Fruit fly (Drosophila melanogaster) whole organism, embryonic: ENCODE measurements around the gene Adck5.
A peak's percentile ranks its signal among the peaks of the same experiment; 100 is the strongest.

ENCODE experiments used
- Abd-B ChIP-seq: fragments of 200-800 bp; sonication (Bioruptor generic); optimal IDR thresholded peaks from 2 replicates; lab custom pipeline; 2018; ENCODE audit warnings: missing biosample characterization, mild to moderate bottlenecking, missing genetic modification characterization, moderate library complexity
- Aef1 ChIP-seq: fragments of 200-800 bp; sonication (Bioruptor generic); IDR thresholded peaks from 3 replicates; pipeline ENCODE4 v1.3.6; 2022; ENCODE audit warnings: missing biosample characterization, missing genetic modification characterization
- CG10565 ChIP-seq: fragments of 200-800 bp; sonication (Bioruptor generic); optimal IDR thresholded peaks from 3 replicates; lab custom pipeline; 2016; ENCODE audit warnings: missing biosample characterization, mild to moderate bottlenecking, missing genetic modification characterization
- CG10979 ChIP-seq: fragments of 200-800 bp; sonication (Bioruptor generic); optimal IDR thresholded peaks from 2 replicates; lab custom pipeline; 2018; ENCODE audit warnings: missing biosample characterization, mild to moderate bottlenecking, missing genetic modification characterization, moderate library complexity
- CG11456 ChIP-seq: fragments of 200-800 bp; sonication (Bioruptor generic); IDR thresholded peaks from 3 replicates; pipeline ENCODE4 v1.3.6; 2022; ENCODE audit warnings: missing biosample characterization, missing genetic modification characterization
- CG11504 ChIP-seq: fragments of 200-800 bp; sonication (Bioruptor generic); optimal IDR thresholded peaks from 3 replicates; lab custom pipeline; 2019; ENCODE audit warnings: missing biosample characterization, mild to moderate bottlenecking, missing genetic modification characterization, moderate library complexity
- CG12236 ChIP-seq: fragments of 200-800 bp; sonication (Bioruptor generic); optimal IDR thresholded peaks from 2 replicates; lab custom pipeline; 2016; ENCODE audit warnings: missing biosample characterization, missing genetic modification characterization
- CG1233 ChIP-seq: fragments of 200-800 bp; sonication (Bioruptor generic); optimal IDR thresholded peaks from 4 replicates; lab custom pipeline; 2018; ENCODE audit warnings: missing biosample characterization, mild to moderate bottlenecking, missing genetic modification characterization
- CG12769 ChIP-seq: fragments of 200-800 bp; sonication (Bioruptor generic); optimal IDR thresholded peaks from 2 replicates; lab custom pipeline; 2019; ENCODE audit warnings: missing biosample characterization, mild to moderate bottlenecking, missing genetic modification characterization, moderate library complexity
- CG15514 ChIP-seq: fragments of 200-800 bp; sonication (Bioruptor generic); optimal IDR thresholded peaks from 3 replicates; lab custom pipeline; 2017; ENCODE audit warnings: missing biosample characterization, missing genetic modification characterization, mild to moderate bottlenecking, moderate library complexity, missing genetic modification reagents
- CG1603 ChIP-seq: fragments of 200-800 bp; sonication (Bioruptor generic); optimal IDR thresholded peaks from 2 replicates; lab custom pipeline; 2019; ENCODE audit warnings: missing biosample characterization, mild to moderate bottlenecking, missing genetic modification characterization, moderate library complexity
- CG16863 ChIP-seq: fragments of 200-800 bp; sonication (Bioruptor generic); optimal IDR thresholded peaks from 3 replicates; lab custom pipeline; 2016; ENCODE audit warnings: missing biosample characterization, missing genetic modification characterization
- CG17912 ChIP-seq: fragments of 200-800 bp; sonication (Bioruptor generic); optimal IDR thresholded peaks from 2 replicates; lab custom pipeline; 2018; ENCODE audit warnings: missing biosample characterization, mild to moderate bottlenecking, missing genetic modification characterization
- CG18619 ChIP-seq: fragments of 200-800 bp; sonication (Bioruptor generic); optimal IDR thresholded peaks from 3 replicates; lab custom pipeline; 2017; ENCODE audit warnings: missing biosample characterization, mild to moderate bottlenecking, missing genetic modification characterization
- CG2120 ChIP-seq: fragments of 200-800 bp; sonication (Bioruptor generic); optimal IDR thresholded peaks from 3 replicates; lab custom pipeline; 2016; ENCODE audit warnings: missing biosample characterization, missing genetic modification characterization
- CG2712 ChIP-seq: fragments of 200-800 bp; optimal IDR thresholded peaks from 3 replicates; lab custom pipeline; 2019; ENCODE audit warnings: missing biosample characterization, mild to moderate bottlenecking, missing genetic modification characterization, moderate library complexity
- CG3065 ChIP-seq: fragments of 200-800 bp; sonication (Bioruptor generic); optimal IDR thresholded peaks from 2 replicates; lab custom pipeline; 2016; ENCODE audit warnings: missing biosample characterization, missing genetic modification characterization
- CG3281 ChIP-seq: fragments of 200-800 bp; sonication (Bioruptor generic); optimal IDR thresholded peaks from 3 replicates; lab custom pipeline; 2017; ENCODE audit warnings: missing biosample characterization, mild to moderate bottlenecking, missing genetic modification characterization
- CG33213 ChIP-seq: fragments of 200-800 bp; sonication (Bioruptor generic); optimal IDR thresholded peaks from 3 replicates; lab custom pipeline; 2016; ENCODE audit warnings: missing biosample characterization, missing genetic modification characterization
- CG34422 ChIP-seq: fragments of 200-800 bp; sonication (Bioruptor generic); IDR thresholded peaks from 3 replicates; pipeline ENCODE4 v1.3.6; 2022; ENCODE audit warnings: missing biosample characterization, missing genetic modification characterization
- CG42726 ChIP-seq: fragments of 200-800 bp; sonication (Bioruptor generic); IDR thresholded peaks from 2 replicates; pipeline ENCODE4 v1.3.6; 2022; ENCODE audit warnings: missing biosample characterization, missing genetic modification characterization; ENCODE audit not compliant: partially characterized antibody
- CG4617 ChIP-seq: fragments of 200-800 bp; sonication (Bioruptor generic); optimal IDR thresholded peaks from 3 replicates; lab custom pipeline; 2016; ENCODE audit warnings: missing biosample characterization, missing genetic modification characterization, borderline replicate concordance
- CG9797 ChIP-seq: fragments of 200-800 bp; sonication (Bioruptor generic); optimal IDR thresholded peaks from 3 replicates; lab custom pipeline; 2018; ENCODE audit warnings: missing biosample characterization, mild to moderate bottlenecking, missing genetic modification characterization
- Drgx ChIP-seq: fragments of 200-800 bp; sonication (Bioruptor generic); IDR thresholded peaks from 2 replicates; pipeline ENCODE4 v1.3.6; 2022; ENCODE audit warnings: missing biosample characterization, missing genetic modification characterization
- ERR ChIP-seq: fragments of 200-800 bp; sonication (Bioruptor generic); optimal IDR thresholded peaks from 2 replicates; lab custom pipeline; 2016; ENCODE audit warnings: missing biosample characterization, missing genetic modification characterization
- Eip74EF ChIP-seq, 2 experiments: fragments of 200-800 bp in 1 of 2; fragments of >200 bp in 1 of 2; sonication (Bioruptor generic) in 1 of 2; optimal IDR thresholded peaks; 2 replicates each; lab custom pipeline; 2017 to 2019; ENCODE audit warnings: missing biosample characterization in 2 of 2, missing genetic modification characterization in 2 of 2, mild to moderate bottlenecking in 1 of 2, moderate library complexity in 1 of 2
- Elba2 ChIP-seq: fragments of 200-800 bp; sonication (Bioruptor generic); optimal IDR thresholded peaks from 3 replicates; lab custom pipeline; 2016; ENCODE audit warnings: missing biosample characterization, missing genetic modification characterization
- NK7.1 ChIP-seq: fragments of 200-800 bp; sonication (Bioruptor generic); optimal IDR thresholded peaks from 3 replicates; lab custom pipeline; 2016; ENCODE audit warnings: missing biosample characterization, missing genetic modification characterization
- Rfx ChIP-seq: fragments of 200-800 bp; sonication (Bioruptor generic); IDR thresholded peaks from 2 replicates; pipeline ENCODE4 v1.3.6; 2022; ENCODE audit warnings: missing biosample characterization, missing genetic modification characterization
- Side ChIP-seq: fragments of 200-800 bp; sonication (Bioruptor generic); optimal IDR thresholded peaks from 2 replicates; lab custom pipeline; 2016; ENCODE audit warnings: missing biosample characterization, missing genetic modification characterization
- Sry-δ ChIP-seq: fragments of 200-800 bp; sonication (Bioruptor generic); optimal IDR thresholded peaks from 2 replicates; lab custom pipeline; 2016; ENCODE audit warnings: missing biosample characterization, missing genetic modification characterization
- YL-1 ChIP-seq: fragments of 200-800 bp; sonication (Bioruptor generic); optimal IDR thresholded peaks from 3 replicates; lab custom pipeline; 2017; ENCODE audit warnings: missing biosample characterization, mild to moderate bottlenecking, missing genetic modification characterization
- bab2 ChIP-seq: fragments of 200-800 bp; sonication (Bioruptor generic); optimal IDR thresholded peaks from 2 replicates; lab custom pipeline; 2016; ENCODE audit warnings: missing biosample characterization, missing genetic modification characterization
- da ChIP-seq: fragments of 200-800 bp; sonication (Bioruptor generic); optimal IDR thresholded peaks from 2 replicates; lab custom pipeline; 2016; ENCODE audit warnings: missing biosample characterization, missing genetic modification characterization
- eyg ChIP-seq: fragments of 200-800 bp; sonication (Bioruptor generic); optimal IDR thresholded peaks from 3 replicates; lab custom pipeline; 2016; ENCODE audit warnings: missing biosample characterization, missing genetic modification characterization
- fd102C ChIP-seq: fragments of 200-800 bp; sonication (Bioruptor generic); optimal IDR thresholded peaks from 2 replicates; lab custom pipeline; 2018; ENCODE audit warnings: missing biosample characterization, mild to moderate bottlenecking, missing genetic modification characterization, moderate library complexity
- lab ChIP-seq: fragments of 200-800 bp; sonication (Bioruptor generic); optimal IDR thresholded peaks from 3 replicates; lab custom pipeline; 2017; ENCODE audit warnings: missing biosample characterization, missing genetic modification characterization, mild to moderate bottlenecking, moderate library complexity, missing genetic modification reagents
- lbe ChIP-seq: fragments of 200-800 bp; sonication (Bioruptor generic); optimal IDR thresholded peaks from 2 replicates; lab custom pipeline; 2016; ENCODE audit warnings: missing biosample characterization, mild to moderate bottlenecking, missing genetic modification characterization
- mirr ChIP-seq: fragments of 200-800 bp; sonication (Bioruptor generic); optimal IDR thresholded peaks from 3 replicates; lab custom pipeline; 2018; ENCODE audit warnings: missing biosample characterization, mild to moderate bottlenecking, missing genetic modification characterization
- nmo ChIP-seq: fragments of 200-800 bp; sonication (Bioruptor generic); optimal IDR thresholded peaks from 2 replicates; lab custom pipeline; 2018; ENCODE audit warnings: missing biosample characterization, mild to moderate bottlenecking, missing genetic modification characterization, moderate library complexity
- onecut ChIP-seq: fragments of 200-800 bp; sonication (Bioruptor generic); IDR thresholded peaks from 2 replicates; pipeline ENCODE4 v1.3.6; 2022; ENCODE audit warnings: missing biosample characterization, missing genetic modification characterization
- pfk ChIP-seq: fragments of 200-800 bp; sonication (Bioruptor generic); optimal IDR thresholded peaks from 2 replicates; lab custom pipeline; 2018; ENCODE audit warnings: missing biosample characterization, mild to moderate bottlenecking, missing genetic modification characterization, moderate library complexity
- rib ChIP-seq: fragments of 200-800 bp; sonication (Bioruptor generic); IDR thresholded peaks from 2 replicates; pipeline ENCODE4 v1.3.6; 2022; ENCODE audit warnings: missing biosample characterization, missing genetic modification characterization
- ro ChIP-seq: fragments of 200-800 bp; sonication (Bioruptor generic); IDR thresholded peaks from 2 replicates; pipeline ENCODE4 v1.3.6; 2022; ENCODE audit warnings: missing biosample characterization, missing genetic modification characterization
- sc ChIP-seq, 3 experiments: fragments of >200 bp in 2 of 3; fragments of 200-800 bp in 1 of 3; sonication (Bioruptor generic) in 1 of 3; optimal IDR thresholded peaks; 2 replicates in 2 of 3; 3 replicates in 1 of 3; lab custom pipeline; 2017; ENCODE audit warnings: mild to moderate bottlenecking in 1 of 3, missing biosample characterization in 1 of 3, missing genetic modification characterization in 1 of 3, missing genetic modification reagents in 1 of 3
- seq ChIP-seq: fragments of 200-800 bp; sonication (Bioruptor generic); IDR thresholded peaks from 2 replicates; pipeline ENCODE4 v1.3.6; 2022; ENCODE audit warnings: missing biosample characterization, missing genetic modification characterization
- sqz ChIP-seq: fragments of 200-800 bp; sonication (Bioruptor generic); optimal IDR thresholded peaks from 3 replicates; lab custom pipeline; 2018; ENCODE audit warnings: missing biosample characterization, mild to moderate bottlenecking, missing genetic modification characterization
- tll ChIP-seq, 2 experiments: fragments of 200-800 bp in 1 of 2; fragments of >200 bp in 1 of 2; sonication (Bioruptor generic) in 1 of 2; optimal IDR thresholded peaks; 2 replicates each; lab custom pipeline; 2017 to 2019; ENCODE audit warnings: missing biosample characterization in 2 of 2, missing genetic modification characterization in 2 of 2, mild to moderate bottlenecking in 1 of 2, moderate library complexity in 1 of 2
- zf30C ChIP-seq: fragments of 200-800 bp; sonication (Bioruptor generic); optimal IDR thresholded peaks from 3 replicates; lab custom pipeline; 2018; ENCODE audit warnings: missing biosample characterization, mild to moderate bottlenecking, missing genetic modification characterization

Gene Adck5

dm6 chr3L:11120419-11120958 is 49.1 kb upstream of the Adck5 start, which contains the start of the genes FoxK and mRpL2 (continued):
- TF ChIP-seq CG10979 (tag; lab: Kevin White, UChicago): no peak
- TF ChIP-seq sc (optimal IDR thresholded peaks at IDR 0.05; lab: Kevin White, UChicago): no peak
- TF ChIP-seq sc (GFP tag; optimal IDR thresholded peaks at IDR 0.05; lab: Kevin White, UChicago): no peak
- no peak for TF ChIP-seq CG16863 (GFP tag; lab: Kevin White, UChicago)
- no peak for TF ChIP-seq pfk
- TF ChIP-seq CG11456: no peak
- 0 out of 2 replicates have a peak, but pooled peaks have one; percentile 10 for TF ChIP-seq rib (GFP tag; lab: Robert Waterston, UW)
- peak; percentile 71 for TF ChIP-seq CG1603 (tag; lab: Kevin White, UChicago)
- peak; percentile 34 for TF ChIP-seq CG2712
- TF ChIP-seq eyg (GFP tag; lab: Kevin White, UChicago): no peak
- no peak for TF ChIP-seq CG10565 (GFP tag; lab: Kevin White, UChicago)
- TF ChIP-seq Eip74EF (GFP tag; optimal IDR thresholded peaks at IDR 0.05; lab: Kevin White, UChicago): no peak
- TF ChIP-seq Drgx (GFP tag; lab: Robert Waterston, UW): peak; percentile 68
- no peak for TF ChIP-seq tll (GFP tag; optimal IDR thresholded peaks at IDR 0.05; lab: Kevin White, UChicago)
- TF ChIP-seq NK7.1 (GFP tag; lab: Kevin White, UChicago): no peak
- TF ChIP-seq CG18619 (GFP tag; lab: Kevin White, UChicago): no peak
- TF ChIP-seq onecut (GFP tag; lab: Robert Waterston, UW): peak; percentile 25; the same call in 1 of the 2 replicates
- peak; percentile 19 for TF ChIP-seq nmo (GFP tag; lab: Kevin White, UChicago)
- TF ChIP-seq seq: no peak
- peak; percentile 30 for TF ChIP-seq zf30C (GFP tag; lab: Kevin White, UChicago)
- peak; percentile 4 for TF ChIP-seq ERR (GFP tag; lab: Kevin White, UChicago)
- no peak for TF ChIP-seq Side (GFP tag; lab: Kevin White, UChicago)
- peak; percentile 10 for TF ChIP-seq CG33213 (GFP tag; lab: Kevin White, UChicago)
- TF ChIP-seq CG3281 (GFP tag; lab: Kevin White, UChicago): peak; percentile 5
- TF ChIP-seq CG4617 (GFP tag; lab: Kevin White, UChicago): peak; percentile 81
- TF ChIP-seq lbe (GFP tag; lab: Kevin White, UChicago): peak; percentile 74
- peak; percentile 99 for TF ChIP-seq Elba2 (GFP tag; lab: Kevin White, UChicago)
- peak; percentile 54 for TF ChIP-seq CG9797 (GFP tag; lab: Kevin White, UChicago)
- peak; percentile 10 for TF ChIP-seq CG12769
- peak; percentile 69 for TF ChIP-seq CG15514 (GFP tag; lab: Kevin White, UChicago)
- TF ChIP-seq Aef1 (GFP tag; lab: Robert Waterston, UW): no peak
- TF ChIP-seq CG2120 (GFP tag; lab: Kevin White, UChicago): peak; percentile 40
- no peak for TF ChIP-seq mirr
- TF ChIP-seq fd102C (GFP tag; lab: Kevin White, UChicago): no peak
- no peak for TF ChIP-seq ro (GFP tag; lab: Robert Waterston, UW)
- TF ChIP-seq bab2 (GFP tag; lab: Kevin White, UChicago): no peak
- 0 out of 2 replicates have a peak, but pooled peaks have one; percentile 29 for TF ChIP-seq CG42726
- peak; percentile 2 for TF ChIP-seq CG11504 (tag; lab: Kevin White, UChicago)
- TF ChIP-seq CG34422 (GFP tag; lab: Robert Waterston, UW): peak; percentile 74; the same call in 2 of the 3 replicates
- peak; percentile 53 for TF ChIP-seq Sry-δ (GFP tag; lab: Kevin White, UChicago)
- TF ChIP-seq CG12236: no peak
- peak; percentile 26 for TF ChIP-seq CG17912 (GFP tag; lab: Kevin White, UChicago)
- TF ChIP-seq CG3065: peak; percentile 79
- TF ChIP-seq sqz (GFP tag; lab: Kevin White, UChicago): peak; percentile 83
- TF ChIP-seq da: no peak
- peak; percentile 72 for TF ChIP-seq YL-1
- no peak for TF ChIP-seq lab (GFP tag; lab: Kevin White, UChicago)
- TF ChIP-seq CG1233: no peak
- TF ChIP-seq Rfx (GFP tag; lab: Robert Waterston, UW): no peak
- no peak for TF ChIP-seq Abd-B (GFP tag; lab: Kevin White, UChicago)
